Fruit fly (Drosophila melanogaster): ENCODE measurements around the gene CG6380.

- TF ChIP-seq psq (optimal IDR thresholded peaks at IDR 0.05), result no peak
- no peak for TF ChIP-seq pan (optimal IDR thresholded peaks at IDR 0.05)
- no peak for TF ChIP-seq Dll (optimal IDR thresholded peaks at IDR 0.05)
Observed at dm6 chr2L:17266677-17267357, 25.2 kb downstream of the CG6380 start.

All from whole organism.